Worm (Caenorhabditis elegans) whole organism, midembryonic: ENCODE results near the gene C42D8.9.
A peak's percentile ranks its signal among the peaks of the same experiment; 100 is the strongest.

Experiments used
- T22C8.4 ChIP-seq: fragments of 200-800 bp; sonication (Bioruptor generic); IDR thresholded peaks from 2 replicates; pipeline ENCODE4 v1.3.6; 2022; ENCODE audit warnings: missing genetic modification characterization, missing compliant biosample characterization
- cog-1 ChIP-seq: sonication (generic microtip); optimal IDR thresholded peaks from 2 replicates; lab custom pipeline; 2016; ENCODE audit warnings: missing genetic modification characterization, missing compliant biosample characterization
- flt-1 ChIP-seq: fragments of 200-800 bp; sonication (Bioruptor generic); IDR thresholded peaks from 2 replicates; pipeline ENCODE4 v1.3.6; 2022; ENCODE audit warnings: missing genetic modification characterization, missing compliant biosample characterization
- klf-2 ChIP-seq: fragments of 200-800 bp; sonication (Bioruptor generic); conservative IDR thresholded peaks from 2 replicates; pipeline ENCODE4 v1.3.6; 2022; ENCODE audit warnings: missing genetic modification reagents, missing genetic modification characterization, missing compliant biosample characterization
- med-1 ChIP-seq: sonication (generic microtip); optimal IDR thresholded peaks from 2 replicates; lab custom pipeline; 2017; ENCODE audit warnings: missing genetic modification characterization, mild to moderate bottlenecking, missing compliant biosample characterization, antibody characterized with exemption, missing genetic modification reagents; ENCODE audit not compliant: insufficient read depth
- ref-1 ChIP-seq: fragments of 200-800 bp; sonication (Bioruptor generic); conservative IDR thresholded peaks from 2 replicates; pipeline ENCODE4 v1.3.6; 2022; ENCODE audit warnings: missing genetic modification reagents, missing genetic modification characterization, missing compliant biosample characterization
- tab-1 ChIP-seq: fragments of 200-800 bp; sonication (Bioruptor generic); IDR thresholded peaks from 2 replicates; pipeline ENCODE4 v1.3.6; 2022; ENCODE audit warnings: missing genetic modification characterization, missing compliant biosample characterization
- ztf-23 ChIP-seq: fragments of 200-800 bp; sonication (Bioruptor generic); IDR thresholded peaks from 2 replicates; pipeline ENCODE4 v1.3.6; 2022; ENCODE audit warnings: missing genetic modification reagents, missing genetic modification characterization, missing compliant biosample characterization
- ztf-29 ChIP-seq: fragments of 200-800 bp; sonication (Bioruptor generic); IDR thresholded peaks from 2 replicates; pipeline ENCODE4 v1.3.6; 2022; ENCODE audit warnings: missing genetic modification reagents, missing genetic modification characterization, missing compliant biosample characterization

C42D8.9 gene

ce11 chrX:5137716-5138470 is 31.1 kb upstream of the C42D8.9 start:
- TF ChIP-seq ref-1 (GFP tag; lab: Robert Waterston, UW) (no peak), ztf-29 (GFP tag; lab: Robert Waterston, UW) (no peak), tab-1 (GFP tag; lab: Robert Waterston, UW) (no peak), cog-1 (tag; lab: Kevin White, UChicago) (no peak), T22C8.4 (GFP tag; lab: Robert Waterston, UW) (no peak), klf-2 (GFP tag; lab: Robert Waterston, UW) (no peak), ztf-23 (GFP tag; lab: Robert Waterston, UW) (no peak), flt-1 (no peak), med-1 (GFP tag; lab: Kevin White, UChicago) (no peak)

ce11 chrX:5135548-5135947 is 28.7 kb upstream of the C42D8.9 start:
- no peak for TF ChIP-seq flt-1
- no peak for TF ChIP-seq ztf-29 (GFP tag; lab: Robert Waterston, UW)
- no peak for TF ChIP-seq klf-2 (GFP tag; lab: Robert Waterston, UW)
- TF ChIP-seq med-1 (GFP tag; lab: Kevin White, UChicago): no peak
- TF ChIP-seq ztf-23 (GFP tag; lab: Robert Waterston, UW): no peak
- TF ChIP-seq tab-1 (GFP tag; lab: Robert Waterston, UW): no peak
- TF ChIP-seq cog-1 (tag; lab: Kevin White, UChicago): no peak

- TF ChIP-seq ref-1 (GFP tag; lab: Robert Waterston, UW) (no peak), tab-1 (GFP tag; lab: Robert Waterston, UW) (no peak), med-1 (GFP tag; lab: Kevin White, UChicago) (no peak), ztf-23 (GFP tag; lab: Robert Waterston, UW) (no peak), klf-2 (GFP tag; lab: Robert Waterston, UW) (no peak), flt-1 (no peak), cog-1 (tag; lab: Kevin White, UChicago) (no peak), T22C8.4 (GFP tag; lab: Robert Waterston, UW) (no peak), ztf-29 (GFP tag; lab: Robert Waterston, UW) (no peak)
Observed at ce11 chrX:5133980-5134379, 27.1 kb upstream of the C42D8.9 start, which contains the start of gene tbc-7. Gene tbc-7 (plus strand): TSS chrX:5134280.

ce11 chrX:5131760-5132159 is 24.9 kb upstream of the C42D8.9 start:
- TF ChIP-seq ztf-29 (GFP tag; lab: Robert Waterston, UW): no peak
- no peak for TF ChIP-seq klf-2 (GFP tag; lab: Robert Waterston, UW)
- TF ChIP-seq T22C8.4 (GFP tag; lab: Robert Waterston, UW): no peak
- TF ChIP-seq med-1 (GFP tag; lab: Kevin White, UChicago): no peak
- TF ChIP-seq flt-1: no peak

- TF ChIP-seq klf-2 (GFP tag; lab: Robert Waterston, UW) (no peak), tab-1 (GFP tag; lab: Robert Waterston, UW) (no peak), flt-1 (no peak), med-1 (GFP tag; lab: Kevin White, UChicago) (no peak)
Observed at ce11 chrX:5129447-5129846, 22.6 kb upstream of the C42D8.9 start.

ce11 chrX:5124288-5124687 is 17.4 kb upstream of the C42D8.9 start:
- TF ChIP-seq cog-1 (tag; lab: Kevin White, UChicago): no peak
- TF ChIP-seq klf-2 (GFP tag; lab: Robert Waterston, UW): no peak
- no peak for TF ChIP-seq flt-1
- TF ChIP-seq tab-1 (GFP tag; lab: Robert Waterston, UW): no peak
- no peak for TF ChIP-seq ref-1 (GFP tag; lab: Robert Waterston, UW)
- no peak for TF ChIP-seq med-1 (GFP tag; lab: Kevin White, UChicago)
- no peak for TF ChIP-seq T22C8.4 (GFP tag; lab: Robert Waterston, UW)
- no peak for TF ChIP-seq ztf-23 (GFP tag; lab: Robert Waterston, UW)
- TF ChIP-seq ztf-29 (GFP tag; lab: Robert Waterston, UW): no peak

- TF ChIP-seq klf-2 (GFP tag; lab: Robert Waterston, UW) (no peak), flt-1 (0 out of 2 replicates have a peak, but pooled peaks have one; percentile 21), ztf-29 (GFP tag; lab: Robert Waterston, UW) (no peak)
Observed at ce11 chrX:5122791-5123414, 16.1 kb upstream of the C42D8.9 start.

ce11 chrX:5122369-5122768 is 15.5 kb upstream of the C42D8.9 start:
- TF ChIP-seq tab-1 (GFP tag; lab: Robert Waterston, UW) (no peak), flt-1 (no peak)

- TF ChIP-seq T22C8.4 (GFP tag; lab: Robert Waterston, UW): peak; percentile 64
- TF ChIP-seq klf-2 (GFP tag; lab: Robert Waterston, UW): no peak
Observed at ce11 chrX:5121789-5122188, 14.9 kb upstream of the C42D8.9 start.

ce11 chrX:5120807-5121206 is 14.0 kb upstream of the C42D8.9 start:
- no peak for TF ChIP-seq flt-1
- TF ChIP-seq ztf-29 (GFP tag; lab: Robert Waterston, UW): no peak
- TF ChIP-seq ztf-23 (GFP tag; lab: Robert Waterston, UW): no peak
- no peak for TF ChIP-seq T22C8.4 (GFP tag; lab: Robert Waterston, UW)
- no peak for TF ChIP-seq klf-2 (GFP tag; lab: Robert Waterston, UW)
- TF ChIP-seq cog-1 (tag; lab: Kevin White, UChicago): no peak
- no peak for TF ChIP-seq med-1 (GFP tag; lab: Kevin White, UChicago)
- no peak for TF ChIP-seq ref-1 (GFP tag; lab: Robert Waterston, UW)
- TF ChIP-seq tab-1 (GFP tag; lab: Robert Waterston, UW): no peak
